Worm (Caenorhabditis elegans) whole organism, L2 larva: ENCODE results near the gene hpr-17.

ENCODE experiments used
- C34F6.9 ChIP-seq: fragments of 150-350 bp; optimal IDR thresholded peaks from 2 replicates; lab custom pipeline; 2014; ENCODE audit warnings: missing biosample characterization, missing genetic modification characterization
- aly-2 ChIP-seq: fragments of 150-350 bp; optimal IDR thresholded peaks from 2 replicates; lab custom pipeline; 2014; ENCODE audit warnings: missing biosample characterization, missing genetic modification characterization
- ama-1 ChIP-seq: fragments of 150-350 bp; optimal IDR thresholded peaks from 2 replicates; lab custom pipeline; 2018; ENCODE audit warnings: inconsistent platforms
- ceh-82 ChIP-seq: fragments of 150-350 bp; optimal IDR thresholded peaks from 2 replicates; lab custom pipeline; 2014; ENCODE audit warnings: missing biosample characterization, missing genetic modification characterization
- dmd-4 ChIP-seq: sonication (generic microtip); optimal IDR thresholded peaks from 2 replicates; lab custom pipeline; 2017; ENCODE audit warnings: missing biosample characterization, missing genetic modification characterization
- fos-1 ChIP-seq: fragments of 150-350 bp; optimal IDR thresholded peaks from 2 replicates; lab custom pipeline; 2014; ENCODE audit warnings: missing biosample characterization, missing genetic modification characterization
- lin-13 ChIP-seq: fragments of 150-350 bp; optimal IDR thresholded peaks from 2 replicates; lab custom pipeline; 2014; ENCODE audit warnings: missing biosample characterization, missing genetic modification reagents, missing genetic modification characterization
- nhr-25 ChIP-seq: fragments of 150-350 bp; sonication (generic microtip); optimal IDR thresholded peaks from 3 replicates; lab custom pipeline; 2014; ENCODE audit warnings: missing biosample characterization, missing genetic modification characterization
- snpc-4 ChIP-seq: fragments of 150-350 bp; optimal IDR thresholded peaks from 2 replicates; lab custom pipeline; 2014; ENCODE audit warnings: missing biosample characterization, missing genetic modification characterization
- unc-62 ChIP-seq: fragments of 150-350 bp; optimal IDR thresholded peaks from 2 replicates; lab custom pipeline; 2014; ENCODE audit warnings: missing biosample characterization, missing genetic modification reagents, missing genetic modification characterization
- ztf-11 ChIP-seq: sonication (generic microtip); optimal IDR thresholded peaks from 2 replicates; lab custom pipeline; 2017; ENCODE audit warnings: missing biosample characterization, missing genetic modification characterization

DNA sequence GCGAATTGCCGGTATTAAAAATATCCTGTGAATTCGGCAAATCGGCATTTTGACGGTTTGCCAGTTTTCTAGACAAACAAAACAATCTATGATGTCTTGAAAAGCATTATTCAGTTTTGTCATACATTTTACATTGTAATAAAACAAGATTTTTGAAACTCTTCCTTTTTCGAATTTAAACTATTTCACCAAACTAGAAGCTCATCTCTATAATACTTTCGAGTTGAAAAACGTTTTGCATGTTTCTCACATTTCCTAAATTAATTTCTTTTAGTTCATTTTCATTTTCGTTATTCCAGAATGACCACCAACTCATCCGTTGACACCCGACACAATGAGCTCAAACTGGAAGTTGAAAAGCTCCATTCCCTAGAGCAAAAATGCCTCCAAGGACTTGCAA, 27.2 kb downstream of the hpr-17 start, which contains the start of gene F29C12.6:
- TF ChIP-seq ama-1 (lab: Kevin White, UChicago) (no peak), ztf-11 (no peak), ceh-82 (no peak), lin-13 (GFP tag; lab: Kevin White, UChicago) (no peak), nhr-25 (tag; lab: Kevin White, UChicago) (no peak), snpc-4 (tag; lab: Kevin White, UChicago) (no peak), aly-2 (tag; lab: Kevin White, UChicago) (no peak), dmd-4 (tag; lab: Kevin White, UChicago) (no peak), unc-62 (GFP tag; lab: Kevin White, UChicago) (no peak), fos-1 (tag; lab: Kevin White, UChicago) (no peak), C34F6.9 (tag; lab: Kevin White, UChicago) (no peak)
